Worm (Caenorhabditis elegans) whole organism, early embryonic: Measurements from ENCODE around the gene Y38H6C.24.

ENCODE experiments used
- ama-1 ChIP-seq: fragments of 150-350 bp; optimal IDR thresholded peaks from 2 replicates; lab custom pipeline; 2014
- ets-7 ChIP-seq: sonication (generic microtip); optimal IDR thresholded peaks from 2 replicates; lab custom pipeline; 2016; ENCODE audit warnings: missing genotype, missing genetic modification characterization, missing compliant biosample characterization
- hmbx-1 ChIP-seq: sonication (generic microtip); optimal IDR thresholded peaks from 2 replicates; lab custom pipeline; 2016; ENCODE audit warnings: mild to moderate bottlenecking, missing genetic modification characterization, missing compliant biosample characterization
- hnd-1 ChIP-seq: sonication (generic microtip); optimal IDR thresholded peaks from 2 replicates; lab custom pipeline; 2016; ENCODE audit warnings: missing genetic modification characterization, missing compliant biosample characterization
- scrt-1 ChIP-seq: fragments of 200-800 bp; sonication (Bioruptor generic); IDR thresholded peaks from 2 replicates; pipeline ENCODE4 v1.3.6; 2022; ENCODE audit warnings: missing genetic modification characterization, missing compliant biosample characterization
- sea-1 ChIP-seq: fragments of 200-800 bp; sonication (Bioruptor generic); conservative IDR thresholded peaks from 2 replicates; pipeline ENCODE4 v1.3.6; 2022; ENCODE audit warnings: missing genetic modification characterization, missing compliant biosample characterization
- tbx-11 ChIP-seq: fragments of 200-800 bp; sonication (Bioruptor generic); IDR thresholded peaks from 2 replicates; pipeline ENCODE4 v1.3.6; 2022; ENCODE audit warnings: missing genetic modification characterization, missing compliant biosample characterization

ce11 chrV:20551096-20551495 is 24.9 kb downstream of the Y38H6C.24 start, which contains the start of gene Y38H6C.20:
- TF ChIP-seq tbx-11 (GFP tag; lab: Robert Waterston, UW), result no peak
- no peak for TF ChIP-seq scrt-1 (GFP tag; lab: Robert Waterston, UW)
- no peak for TF ChIP-seq ama-1 (lab: Kevin White, UChicago)
- no peak for TF ChIP-seq hnd-1 (tag; lab: Kevin White, UChicago)
- TF ChIP-seq hmbx-1, result no peak
- no peak for TF ChIP-seq sea-1 (GFP tag; lab: Robert Waterston, UW)
- TF ChIP-seq ets-7 (tag; lab: Kevin White, UChicago), result no peak
